Fruit fly (Drosophila melanogaster): ENCODE measurements around the gene CG17896.

Gene CG17896

dm6 chrX:476230-477143, 16.8 kb downstream of the CG17896 start, which contains the start of the genes ebo and CG13373 (continued):
- TF ChIP-seq tio (GFP tag; optimal IDR thresholded peaks at IDR 0.05), result no peak
- no peak for TF ChIP-seq HmgD (GFP tag; optimal IDR thresholded peaks at IDR 0.05)
- TF ChIP-seq Awh (GFP tag; IDR thresholded peaks at IDR 0.05), result no peak
- no peak for TF ChIP-seq GATAe (GFP tag; conservative IDR thresholded peaks at IDR 0.05)
- TF ChIP-seq Bdp1 (GFP tag; optimal IDR thresholded peaks at IDR 0.05), result no peak
- TF ChIP-seq dpn (GFP tag; optimal IDR thresholded peaks at IDR 0.05), result peak; percentile 4 to 6
- no peak for TF ChIP-seq crc (GFP tag; optimal IDR thresholded peaks at IDR 0.05)
- no peak; the same call in 1 of the 2 replicates for TF ChIP-seq CG32532 (GFP tag; IDR thresholded peaks at IDR 0.05)
- TF ChIP-seq CG11723 (GFP tag; optimal IDR thresholded peaks at IDR 0.05), result no peak
- TF ChIP-seq CG3065 (GFP tag; optimal IDR thresholded peaks at IDR 0.05), result no peak
- TF ChIP-seq pros (GFP tag; optimal IDR thresholded peaks at IDR 0.05), result no peak
- no peak for TF ChIP-seq CG10431 (GFP tag; optimal IDR thresholded peaks at IDR 0.05)
- TF ChIP-seq salm (tag; optimal IDR thresholded peaks at IDR 0.05), result no peak
- TF ChIP-seq Side (GFP tag; optimal IDR thresholded peaks at IDR 0.05), result no peak
- no peak for TF ChIP-seq CG14014 (GFP tag; IDR thresholded peaks at IDR 0.05)
- no peak for TF ChIP-seq Ravus (GFP tag; IDR thresholded peaks at IDR 0.05)
- TF ChIP-seq CG17829 (tag; optimal IDR thresholded peaks at IDR 0.05), result peak; percentile 42
- TF ChIP-seq CG7963 (GFP tag; IDR thresholded peaks at IDR 0.05; ENCODE audit: partially characterized antibody), result no peak
- peak; percentile 54; the same call in 2 of the 3 replicates for TF ChIP-seq CG6791 (GFP tag; IDR thresholded peaks at IDR 0.05; ENCODE audit: partially characterized antibody)
- TF ChIP-seq Fer1 (GFP tag; optimal IDR thresholded peaks at IDR 0.05), result peak; percentile 19
- no peak for TF ChIP-seq lbe (GFP tag; optimal IDR thresholded peaks at IDR 0.05)
- TF ChIP-seq CG12155 (GFP tag; optimal IDR thresholded peaks at IDR 0.05), result peak; percentile 3
- TF ChIP-seq hth (optimal IDR thresholded peaks at IDR 0.05), result no peak
- no peak for TF ChIP-seq Sry-β (GFP tag; optimal IDR thresholded peaks at IDR 0.05)
- peak; percentile 43 for TF ChIP-seq CG2120 (GFP tag; optimal IDR thresholded peaks at IDR 0.05)
- TF ChIP-seq eyg (GFP tag; optimal IDR thresholded peaks at IDR 0.05), result no peak
- no peak for TF ChIP-seq run (tag; optimal IDR thresholded peaks at IDR 0.05)
- no peak for TF ChIP-seq Taf1 (GFP tag; IDR thresholded peaks at IDR 0.05)
- no peak for TF ChIP-seq CG10147 (GFP tag; optimal IDR thresholded peaks at IDR 0.05)
- peak; percentile 8 for TF ChIP-seq CG9437 (GFP tag; optimal IDR thresholded peaks at IDR 0.05)
- TF ChIP-seq Atf3 (GFP tag; optimal IDR thresholded peaks at IDR 0.05), result no peak
- TF ChIP-seq Hand (GFP tag; optimal IDR thresholded peaks at IDR 0.05), result no peak
- no peak for TF ChIP-seq CG12299 (tag; optimal IDR thresholded peaks at IDR 0.05)
- TF ChIP-seq CG8290 (GFP tag; optimal IDR thresholded peaks at IDR 0.05), result no peak
- TF ChIP-seq CG8290 (tag; optimal IDR thresholded peaks at IDR 0.05), result no peak
- no peak for TF ChIP-seq org-1 (GFP tag; optimal IDR thresholded peaks at IDR 0.05)
- TF ChIP-seq Mad (GFP tag; optimal IDR thresholded peaks at IDR 0.05), result no peak
- no peak for TF ChIP-seq CG32772 (GFP tag; IDR thresholded peaks at IDR 0.05)
- no peak for TF ChIP-seq ssp (GFP tag; IDR thresholded peaks at IDR 0.05)
- TF ChIP-seq CG11085 (GFP tag; IDR thresholded peaks at IDR 0.05), result no peak
- TF ChIP-seq CG9215 (GFP tag; IDR thresholded peaks at IDR 0.05), result no peak
- TF ChIP-seq Atf6 (GFP tag; IDR thresholded peaks at IDR 0.05), result no peak
- TF ChIP-seq CG42726 (GFP tag; IDR thresholded peaks at IDR 0.05; ENCODE audit: partially characterized antibody), result no peak
- TF ChIP-seq chm (GFP tag; IDR thresholded peaks at IDR 0.05), result no peak
- TF ChIP-seq Meics (GFP tag; optimal IDR thresholded peaks at IDR 0.05), result no peak
- TF ChIP-seq h (optimal IDR thresholded peaks at IDR 0.05), result no peak
- peak; percentile 11 for TF ChIP-seq Myb (GFP tag; optimal IDR thresholded peaks at IDR 0.05)
- peak; percentile 4 for TF ChIP-seq ewg (GFP tag; optimal IDR thresholded peaks at IDR 0.05)
- TF ChIP-seq br (optimal IDR thresholded peaks at IDR 0.05), result no peak
- no peak for TF ChIP-seq YL-1 (GFP tag; optimal IDR thresholded peaks at IDR 0.05)
- TF ChIP-seq CG11093 (GFP tag; IDR thresholded peaks at IDR 0.05), result no peak
- TF ChIP-seq CG17612 (GFP tag; IDR thresholded peaks at IDR 0.05), result no peak

Measured in whole organism, embryonic.